Worm (Caenorhabditis elegans) whole organism, early embryonic: Measurements from ENCODE around the gene lin-32.

Experiments used
- B0310.2 ChIP-seq: sonication (generic microtip); optimal IDR thresholded peaks from 2 replicates; lab custom pipeline; 2016; ENCODE audit warnings: mild to moderate bottlenecking, missing genetic modification characterization, missing compliant biosample characterization
- F13C5.2 ChIP-seq: sonication (generic microtip); optimal IDR thresholded peaks from 2 replicates; lab custom pipeline; 2017; ENCODE audit warnings: mild to moderate bottlenecking, missing genetic modification characterization, inconsistent platforms, missing compliant biosample characterization
- aly-1 ChIP-seq: sonication (generic microtip); optimal IDR thresholded peaks from 2 replicates; lab custom pipeline; 2016; ENCODE audit warnings: missing genetic modification characterization, missing compliant biosample characterization
- ama-1 ChIP-seq: fragments of 150-350 bp; optimal IDR thresholded peaks from 2 replicates; lab custom pipeline; 2014
- ceh-13 ChIP-seq: fragments of 200-800 bp; sonication (Bioruptor generic); optimal IDR thresholded peaks from 2 replicates; lab custom pipeline; 2018; ENCODE audit warnings: mild to moderate bottlenecking, missing genetic modification characterization, missing compliant biosample characterization
- ceh-36 ChIP-seq: sonication (generic microtip); optimal IDR thresholded peaks from 2 replicates; lab custom pipeline; 2016; ENCODE audit warnings: missing genetic modification characterization, inconsistent platforms, missing compliant biosample characterization
- ets-7 ChIP-seq: sonication (generic microtip); optimal IDR thresholded peaks from 2 replicates; lab custom pipeline; 2016; ENCODE audit warnings: missing genotype, missing genetic modification characterization, missing compliant biosample characterization
- flt-1 ChIP-seq: fragments of 200-800 bp; sonication (Bioruptor generic); IDR thresholded peaks from 2 replicates; pipeline ENCODE4 v1.3.6; 2022; ENCODE audit warnings: missing genetic modification characterization, missing compliant biosample characterization
- hmbx-1 ChIP-seq: sonication (generic microtip); optimal IDR thresholded peaks from 2 replicates; lab custom pipeline; 2016; ENCODE audit warnings: mild to moderate bottlenecking, missing genetic modification characterization, missing compliant biosample characterization
- hmg-4 ChIP-seq: fragments of 200-800 bp; sonication (Bioruptor generic); optimal IDR thresholded peaks from 2 replicates; lab custom pipeline; 2018; ENCODE audit warnings: mild to moderate bottlenecking, missing genetic modification characterization, missing compliant biosample characterization
- hnd-1 ChIP-seq: sonication (generic microtip); optimal IDR thresholded peaks from 2 replicates; lab custom pipeline; 2016; ENCODE audit warnings: missing genetic modification characterization, missing compliant biosample characterization
- pes-1 ChIP-seq: fragments of 200-800 bp; sonication (Bioruptor generic); IDR thresholded peaks from 2 replicates; pipeline ENCODE4 v1.3.6; 2022; ENCODE audit warnings: missing genetic modification reagents, missing genetic modification characterization, missing compliant biosample characterization
- scrt-1 ChIP-seq: fragments of 200-800 bp; sonication (Bioruptor generic); IDR thresholded peaks from 2 replicates; pipeline ENCODE4 v1.3.6; 2022; ENCODE audit warnings: missing genetic modification characterization, missing compliant biosample characterization
- sea-1 ChIP-seq: fragments of 200-800 bp; sonication (Bioruptor generic); conservative IDR thresholded peaks from 2 replicates; pipeline ENCODE4 v1.3.6; 2022; ENCODE audit warnings: missing genetic modification characterization, missing compliant biosample characterization
- tbx-11 ChIP-seq: fragments of 200-800 bp; sonication (Bioruptor generic); IDR thresholded peaks from 2 replicates; pipeline ENCODE4 v1.3.6; 2022; ENCODE audit warnings: missing genetic modification characterization, missing compliant biosample characterization
- tbx-37 ChIP-seq: fragments of 200-800 bp; sonication (Bioruptor generic); conservative IDR thresholded peaks from 2 replicates; pipeline ENCODE4 v1.3.6; 2022; ENCODE audit warnings: missing genetic modification reagents, missing genetic modification characterization, missing compliant biosample characterization
- tra-4 ChIP-seq: sonication (generic microtip); optimal IDR thresholded peaks from 2 replicates; lab custom pipeline; 2017; ENCODE audit warnings: missing genetic modification characterization, missing compliant biosample characterization

lin-32 gene

DNA sequence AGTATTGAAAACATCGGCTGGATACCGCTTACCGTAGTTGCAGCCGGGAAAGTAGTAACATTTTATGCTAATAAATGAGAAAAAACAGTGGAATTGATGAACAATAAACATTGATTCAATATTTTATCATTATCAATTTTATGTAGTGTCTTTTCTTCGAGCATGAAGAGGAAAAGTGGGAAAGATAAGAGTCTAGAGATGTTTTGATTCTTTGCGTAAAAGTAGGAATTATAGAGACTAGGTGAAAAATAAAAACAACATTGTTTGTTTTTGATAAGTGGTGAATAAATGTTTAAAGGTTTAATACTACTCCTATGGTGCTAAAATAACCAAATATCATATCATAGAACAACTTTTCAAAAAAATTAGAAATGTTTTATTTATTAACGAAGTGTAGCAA, 32.5 kb upstream of the lin-32 start:
- TF ChIP-seq ets-7 (tag; lab: Kevin White, UChicago) (no peak), B0310.2 (tag; lab: Kevin White, UChicago) (no peak), aly-1 (tag; lab: Kevin White, UChicago) (no peak), F13C5.2 (tag; lab: Kevin White, UChicago) (no peak), ama-1 (no peak)

DNA sequence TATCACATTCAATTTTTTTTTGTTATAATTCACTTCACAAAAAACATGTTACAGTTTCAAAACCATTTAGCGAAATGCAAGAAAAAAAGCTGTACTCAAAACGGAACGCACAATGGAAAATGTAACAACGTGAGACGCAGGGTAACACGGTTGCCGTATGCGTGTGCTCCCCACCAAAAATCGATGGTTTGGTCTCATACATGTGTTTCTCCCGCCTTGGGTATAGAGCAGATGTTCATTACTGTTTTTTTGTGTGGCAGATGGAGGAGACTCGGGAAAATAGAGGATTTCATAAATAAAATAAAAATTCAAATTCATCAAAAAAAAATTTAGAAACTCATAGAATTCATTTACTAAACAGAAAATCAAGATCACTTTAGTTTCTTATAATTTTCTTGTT, 31.1 kb upstream of the lin-32 start, which contains the start of gene AH9.3:
TSS of gene AH9.3 (minus strand) at position 101 of the 400 bp plus-strand sequence.
- TF ChIP-seq B0310.2 (tag; lab: Kevin White, UChicago) = no peak
- TF ChIP-seq hmbx-1 (tag; lab: Kevin White, UChicago) = no peak
- TF ChIP-seq F13C5.2 (tag; lab: Kevin White, UChicago) = no peak
- no peak for TF ChIP-seq pes-1 (GFP tag; lab: Robert Waterston, UW)
- no peak for TF ChIP-seq ceh-36 (tag; lab: Kevin White, UChicago)

DNA sequence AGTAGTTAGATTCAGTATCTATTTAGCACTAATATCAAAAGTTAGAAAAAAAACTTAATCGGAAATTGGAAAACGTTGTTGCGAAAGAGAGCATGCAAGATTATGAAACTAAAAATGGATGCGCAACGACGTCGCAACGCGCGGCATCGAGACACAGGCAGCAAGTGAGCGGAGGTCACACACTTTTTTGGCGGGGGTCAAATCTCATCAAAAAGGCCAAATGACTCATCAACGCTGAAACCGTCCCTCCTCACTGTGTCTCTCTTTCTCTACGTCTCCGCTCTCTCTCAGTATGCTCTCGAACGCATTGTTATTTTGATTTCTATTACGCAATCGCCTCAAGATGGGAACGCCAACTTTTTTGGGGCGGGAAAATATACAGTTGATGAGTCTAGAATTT, 28.5 kb upstream of the lin-32 start:
- TF ChIP-seq ceh-36 (tag; lab: Kevin White, UChicago) (no peak), sea-1 (GFP tag; lab: Robert Waterston, UW) (no peak), pes-1 (GFP tag; lab: Robert Waterston, UW) (no peak), hmbx-1 (tag; lab: Kevin White, UChicago) (no peak), hnd-1 (tag; lab: Kevin White, UChicago) (no peak), ama-1 (no peak), tbx-37 (no peak), scrt-1 (GFP tag; lab: Robert Waterston, UW) (no peak), tbx-11 (GFP tag; lab: Robert Waterston, UW) (no peak), F13C5.2 (tag; lab: Kevin White, UChicago) (no peak), aly-1 (tag; lab: Kevin White, UChicago) (no peak), B0310.2 (tag; lab: Kevin White, UChicago) (no peak), tra-4 (tag; lab: Kevin White, UChicago) (no peak), ceh-13 (GFP tag; lab: Kevin White, UChicago) (no peak), hmg-4 (GFP tag; lab: Kevin White, UChicago) (no peak)

DNA sequence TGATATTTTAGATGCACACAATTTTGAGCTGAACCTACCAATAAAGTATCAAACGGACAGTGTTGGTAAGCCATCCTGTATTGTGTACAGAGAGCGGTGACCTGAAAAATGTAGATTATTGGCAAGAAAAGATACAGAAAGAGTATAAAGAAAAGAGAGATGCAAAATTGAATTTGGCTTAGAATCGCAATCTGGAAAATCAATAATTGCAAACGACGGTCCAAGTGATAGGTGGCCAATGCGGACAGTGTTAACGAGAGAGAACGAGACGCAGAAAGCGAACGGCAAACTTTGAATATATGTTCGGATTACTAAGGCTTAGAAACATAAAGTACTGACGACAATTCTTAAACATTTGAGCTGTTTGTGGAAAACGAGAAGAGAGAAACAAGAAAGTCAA, 28.1 kb upstream of the lin-32 start, which contains the start of gene crn-4:
TSS of gene crn-4 (minus strand) at position 101 of the 400 bp plus-strand sequence.
- TF ChIP-seq F13C5.2 (tag; lab: Kevin White, UChicago) (no peak), scrt-1 (GFP tag; lab: Robert Waterston, UW) (no peak), ets-7 (tag; lab: Kevin White, UChicago) (no peak), sea-1 (GFP tag; lab: Robert Waterston, UW) (no peak), tbx-11 (GFP tag; lab: Robert Waterston, UW) (no peak), ama-1 (no peak), B0310.2 (tag; lab: Kevin White, UChicago) (no peak)

DNA sequence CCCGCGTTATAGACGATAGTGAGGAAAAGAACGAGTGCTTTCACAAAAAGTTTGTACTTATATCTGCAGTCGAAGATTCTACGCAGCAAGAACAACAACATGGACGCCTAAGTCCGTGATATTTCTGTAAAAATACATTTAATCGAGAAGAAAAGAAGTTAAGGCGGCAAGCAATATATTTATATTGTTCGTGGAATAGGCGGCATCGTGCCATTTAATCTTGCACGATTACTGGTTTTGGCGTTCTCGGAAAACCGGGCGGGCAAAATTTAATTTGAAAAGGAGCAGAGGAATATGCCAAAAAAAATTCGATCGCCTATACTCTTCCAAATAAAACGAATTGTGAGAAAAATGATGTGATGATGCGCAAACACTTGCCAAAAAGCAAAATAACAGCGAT, 17.0 kb upstream of the lin-32 start, which contains the start of gene AH9.1:
TSS of gene AH9.1 (minus strand) at position 101 of the 400 bp plus-strand sequence.
- TF ChIP-seq tbx-11 (GFP tag; lab: Robert Waterston, UW) (no peak), B0310.2 (tag; lab: Kevin White, UChicago) (no peak), aly-1 (tag; lab: Kevin White, UChicago) (no peak), hmg-4 (GFP tag; lab: Kevin White, UChicago) (no peak), tra-4 (tag; lab: Kevin White, UChicago) (no peak), tbx-37 (no peak), sea-1 (GFP tag; lab: Robert Waterston, UW) (no peak), pes-1 (GFP tag; lab: Robert Waterston, UW) (no peak), ets-7 (tag; lab: Kevin White, UChicago) (no peak), F13C5.2 (tag; lab: Kevin White, UChicago) (no peak), flt-1 (GFP tag; lab: Robert Waterston, UW) (no peak), hnd-1 (tag; lab: Kevin White, UChicago) (no peak), ceh-13 (GFP tag; lab: Kevin White, UChicago) (no peak), ceh-36 (tag; lab: Kevin White, UChicago) (no peak), scrt-1 (GFP tag; lab: Robert Waterston, UW) (no peak), hmbx-1 (tag; lab: Kevin White, UChicago) (no peak), ama-1 (no peak)

DNA sequence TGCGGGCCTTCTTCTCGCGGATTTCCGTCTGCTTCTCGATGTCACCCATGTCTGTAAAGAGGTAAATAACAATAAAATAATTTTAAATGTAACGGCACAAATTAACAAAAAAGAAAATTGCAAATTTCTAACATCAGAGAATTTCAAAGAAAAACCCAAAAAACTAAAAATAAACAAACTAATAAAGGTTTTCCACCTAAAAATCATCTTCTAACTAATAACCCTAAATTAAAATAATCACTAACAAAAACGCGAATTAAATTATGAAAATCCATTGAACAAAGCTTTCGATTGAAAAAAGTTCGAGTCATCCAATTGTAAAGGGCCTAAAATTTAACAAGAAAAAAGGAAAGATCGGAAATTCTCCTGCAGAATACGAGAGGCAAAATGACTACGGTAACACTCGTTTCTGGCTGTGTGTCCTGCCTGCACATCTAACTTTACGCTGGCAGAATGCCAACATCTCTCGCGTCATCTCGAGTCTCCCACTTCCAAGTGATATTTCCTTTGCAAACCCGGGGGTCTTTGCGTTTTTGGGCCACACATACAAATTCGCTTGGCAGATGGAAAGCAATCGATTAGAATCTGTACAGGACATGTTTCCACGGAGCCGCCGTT, 12.8 kb upstream of the lin-32 start, which contains the start of gene rpl-11.2:
TSS of gene rpl-11.2 (minus strand) at position 51 of the 618 bp plus-strand sequence.
- TF ChIP-seq hmg-4 (GFP tag; lab: Kevin White, UChicago) = peak; percentile 79
- no peak for TF ChIP-seq ceh-36 (tag; lab: Kevin White, UChicago)
- peak; percentile 52; the same call in 1 of the 2 replicates for TF ChIP-seq tbx-37
- TF ChIP-seq sea-1 (GFP tag; lab: Robert Waterston, UW) = 0 out of 2 replicates have a peak, but pooled peaks have one; percentile 23
- no peak for TF ChIP-seq tra-4 (tag; lab: Kevin White, UChicago)
- TF ChIP-seq F13C5.2 (tag; lab: Kevin White, UChicago) = peak; percentile 81
- peak; percentile 57; the same call in 1 of the 2 replicates for TF ChIP-seq flt-1 (GFP tag; lab: Robert Waterston, UW)
- TF ChIP-seq hmbx-1 (tag; lab: Kevin White, UChicago) = peak; percentile 7

DNA sequence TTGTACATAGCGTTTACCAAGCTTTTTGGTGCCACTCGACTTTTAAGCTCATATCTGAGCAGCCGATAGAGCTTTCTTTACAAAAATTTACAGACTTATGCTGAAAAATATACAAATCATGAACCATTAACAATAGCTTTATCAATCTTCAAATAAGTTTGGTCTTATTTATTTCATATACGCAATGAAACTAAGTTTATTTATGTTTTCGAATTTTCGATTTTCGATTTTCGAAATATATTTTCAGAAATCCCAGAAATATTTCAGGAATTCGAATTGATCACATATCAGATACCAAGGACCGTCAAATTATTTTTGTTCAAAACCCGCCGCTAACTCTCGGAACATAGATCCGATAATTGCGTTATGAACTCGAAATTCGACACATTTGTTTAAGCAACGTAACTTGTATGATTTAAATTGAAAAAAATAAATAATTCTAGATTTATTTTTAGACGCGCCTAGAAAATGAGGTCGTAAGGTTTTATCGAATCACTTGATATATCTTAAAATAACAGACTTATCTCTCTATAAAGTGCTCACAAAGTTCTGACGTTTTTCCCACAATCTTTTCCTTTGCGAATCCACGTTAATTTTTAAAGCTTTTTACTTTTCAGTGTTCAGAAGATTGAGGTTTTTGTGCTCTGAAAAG, 11.4 kb upstream of the lin-32 start:
- no peak for TF ChIP-seq flt-1 (GFP tag; lab: Robert Waterston, UW)
